Fruit fly (Drosophila melanogaster) whole organism, embryonic: ENCODE data around the gene CG4972.

Source experiments
- Abd-B ChIP-seq: fragments of 200-800 bp; sonication (Bioruptor generic); optimal IDR thresholded peaks from 2 replicates; lab custom pipeline; 2018; ENCODE audit warnings: missing biosample characterization, mild to moderate bottlenecking, missing genetic modification characterization, moderate library complexity
- Aef1 ChIP-seq: fragments of 200-800 bp; sonication (Bioruptor generic); IDR thresholded peaks from 3 replicates; pipeline ENCODE4 v1.3.6; 2022; ENCODE audit warnings: missing biosample characterization, missing genetic modification characterization
- BtbVII ChIP-seq: fragments of 200-800 bp; sonication (Bioruptor generic); optimal IDR thresholded peaks from 3 replicates; lab custom pipeline; 2017; ENCODE audit warnings: missing biosample characterization, mild to moderate bottlenecking, missing genetic modification characterization
- CG10147 ChIP-seq: fragments of 200-800 bp; sonication (Bioruptor generic); optimal IDR thresholded peaks from 2 replicates; lab custom pipeline; 2019; ENCODE audit warnings: missing biosample characterization, mild to moderate bottlenecking, missing genetic modification characterization, moderate library complexity
- CG11085 ChIP-seq: fragments of 200-800 bp; sonication (Bioruptor generic); IDR thresholded peaks from 2 replicates; pipeline ENCODE4 v1.3.6; 2022; ENCODE audit warnings: missing biosample characterization, missing genetic modification characterization
- CG11247 ChIP-seq: fragments of 200-800 bp; sonication (Bioruptor generic); IDR thresholded peaks from 2 replicates; pipeline ENCODE4 v1.3.6; 2022; ENCODE audit warnings: missing biosample characterization, missing genetic modification characterization
- CG12219 ChIP-seq: fragments of 200-800 bp; sonication (Bioruptor generic); optimal IDR thresholded peaks from 3 replicates; lab custom pipeline; 2018; ENCODE audit warnings: missing biosample characterization, mild to moderate bottlenecking, missing genetic modification characterization
- CG12391 ChIP-seq: fragments of 200-800 bp; sonication (Bioruptor generic); optimal IDR thresholded peaks from 3 replicates; lab custom pipeline; 2018; ENCODE audit warnings: missing biosample characterization, mild to moderate bottlenecking, missing genetic modification characterization, moderate library complexity
- CG12769 ChIP-seq: fragments of 200-800 bp; sonication (Bioruptor generic); optimal IDR thresholded peaks from 2 replicates; lab custom pipeline; 2019; ENCODE audit warnings: missing biosample characterization, mild to moderate bottlenecking, missing genetic modification characterization, moderate library complexity
- CG17186 ChIP-seq: fragments of 200-800 bp; sonication (Bioruptor generic); optimal IDR thresholded peaks from 3 replicates; lab custom pipeline; 2017; ENCODE audit warnings: missing biosample characterization, missing genetic modification reagents, missing genetic modification characterization
- CG18011 ChIP-seq: fragments of 200-800 bp; sonication (Bioruptor generic); optimal IDR thresholded peaks from 2 replicates; lab custom pipeline; 2017; ENCODE audit warnings: missing biosample characterization, missing genetic modification characterization, mild to moderate bottlenecking, moderate library complexity, missing genotype
- CG18764 ChIP-seq: fragments of 200-800 bp; sonication (Bioruptor generic); optimal IDR thresholded peaks from 3 replicates; lab custom pipeline; 2016; ENCODE audit warnings: missing biosample characterization, missing genetic modification characterization
- CG2199 ChIP-seq: fragments of 200-800 bp; sonication (Bioruptor generic); IDR thresholded peaks from 3 replicates; pipeline ENCODE4 v1.3.6; 2022; ENCODE audit warnings: missing biosample characterization, missing genetic modification characterization
- CG34422 ChIP-seq: fragments of 200-800 bp; sonication (Bioruptor generic); IDR thresholded peaks from 3 replicates; pipeline ENCODE4 v1.3.6; 2022; ENCODE audit warnings: missing biosample characterization, missing genetic modification characterization
- CG6654 ChIP-seq: fragments of 200-800 bp; sonication (Bioruptor generic); optimal IDR thresholded peaks from 2 replicates; lab custom pipeline; 2017; ENCODE audit warnings: missing biosample characterization, mild to moderate bottlenecking, missing genetic modification characterization
- CG6765 ChIP-seq: fragments of 200-800 bp; sonication (Bioruptor generic); optimal IDR thresholded peaks from 3 replicates; lab custom pipeline; 2017; ENCODE audit warnings: missing biosample characterization, mild to moderate bottlenecking, missing genetic modification characterization
- CG7786 ChIP-seq: fragments of 200-800 bp; sonication (Bioruptor generic); optimal IDR thresholded peaks from 2 replicates; lab custom pipeline; 2016; ENCODE audit warnings: missing biosample characterization, missing genetic modification characterization
- CG7839 ChIP-seq: fragments of 200-800 bp; sonication (Bioruptor generic); optimal IDR thresholded peaks from 3 replicates; lab custom pipeline; 2018; ENCODE audit warnings: missing biosample characterization, mild to moderate bottlenecking, missing genetic modification characterization, moderate library complexity
- CG7963 ChIP-seq: fragments of 200-800 bp; sonication (Bioruptor generic); IDR thresholded peaks from 3 replicates; pipeline ENCODE4 v1.3.6; 2022; ENCODE audit warnings: missing biosample characterization, missing genetic modification characterization; ENCODE audit not compliant: partially characterized antibody
- CG8924 ChIP-seq: fragments of 200-800 bp; optimal IDR thresholded peaks from 3 replicates; lab custom pipeline; 2019; ENCODE audit warnings: missing biosample characterization, mild to moderate bottlenecking, missing genetic modification characterization, moderate library complexity
- D19A ChIP-seq: fragments of 200-800 bp; optimal IDR thresholded peaks from 3 replicates; lab custom pipeline; 2019; ENCODE audit warnings: missing biosample characterization, mild to moderate bottlenecking, missing genetic modification characterization, moderate library complexity
- HLH3B ChIP-seq: fragments of 200-800 bp; sonication (Bioruptor generic); IDR thresholded peaks from 2 replicates; pipeline ENCODE4 v1.3.6; 2022; ENCODE audit warnings: missing biosample characterization, missing genetic modification characterization
- Hey ChIP-seq: fragments of 200-800 bp; sonication (Bioruptor generic); optimal IDR thresholded peaks from 3 replicates; lab custom pipeline; 2018; ENCODE audit warnings: missing biosample characterization, mild to moderate bottlenecking, missing genetic modification characterization
- HmgD ChIP-seq: fragments of 200-800 bp; sonication (Bioruptor generic); optimal IDR thresholded peaks from 3 replicates; lab custom pipeline; 2016; ENCODE audit warnings: missing biosample characterization, missing genetic modification characterization
- Hr78 ChIP-seq, 2 experiments: fragments of 200-800 bp in 1 of 2; fragments of >200 bp in 1 of 2; sonication (Bioruptor generic) in 1 of 2; optimal IDR thresholded peaks; 2 replicates each; lab custom pipeline; 2017 to 2019; ENCODE audit warnings: missing biosample characterization in 2 of 2, missing genetic modification characterization in 2 of 2, mild to moderate bottlenecking in 1 of 2, moderate library complexity in 1 of 2
- MTF-1 ChIP-seq: fragments of 200-800 bp; sonication (Bioruptor generic); optimal IDR thresholded peaks from 2 replicates; lab custom pipeline; 2018; ENCODE audit warnings: missing biosample characterization, mild to moderate bottlenecking, missing genetic modification characterization, borderline replicate concordance
- Meics ChIP-seq: fragments of 200-800 bp; sonication (Bioruptor generic); optimal IDR thresholded peaks from 2 replicates; lab custom pipeline; 2017; ENCODE audit warnings: missing biosample characterization, mild to moderate bottlenecking, missing genetic modification characterization
- NC2β ChIP-seq: fragments of 200-800 bp; sonication (Bioruptor generic); optimal IDR thresholded peaks from 2 replicates; lab custom pipeline; 2016; ENCODE audit warnings: missing biosample characterization, missing genetic modification characterization
- Nf-YC ChIP-seq: fragments of 200-800 bp; optimal IDR thresholded peaks from 3 replicates; lab custom pipeline; 2019; ENCODE audit warnings: missing biosample characterization, mild to moderate bottlenecking, missing genetic modification characterization, moderate library complexity
- Optix ChIP-seq: fragments of 200-800 bp; sonication (Bioruptor generic); IDR thresholded peaks from 3 replicates; pipeline ENCODE4 v1.3.6; 2022; ENCODE audit warnings: missing biosample characterization, missing genetic modification characterization
- Ravus ChIP-seq: fragments of 200-800 bp; sonication (Bioruptor generic); IDR thresholded peaks from 2 replicates; pipeline ENCODE4 v1.3.6; 2022; ENCODE audit warnings: missing biosample characterization, missing genetic modification characterization
- Sin3A ChIP-seq: fragments of >200 bp; optimal IDR thresholded peaks from 2 replicates; lab custom pipeline; 2018
- Sox102F ChIP-seq: fragments of 200-800 bp; sonication (Bioruptor generic); optimal IDR thresholded peaks from 2 replicates; lab custom pipeline; 2018; ENCODE audit warnings: missing biosample characterization, mild to moderate bottlenecking, missing genetic modification characterization, moderate library complexity
- Ssrp ChIP-seq: fragments of 200-800 bp; sonication (Bioruptor generic); optimal IDR thresholded peaks from 2 replicates; lab custom pipeline; 2018; ENCODE audit warnings: missing biosample characterization, mild to moderate bottlenecking, missing genetic modification characterization, moderate library complexity
- Tbp ChIP-seq: fragments of >200 bp; optimal IDR thresholded peaks from 2 replicates; lab custom pipeline; 2018; ENCODE audit warnings: missing biosample characterization, missing genetic modification characterization
- al ChIP-seq: fragments of 200-800 bp; sonication (Bioruptor generic); IDR thresholded peaks from 2 replicates; pipeline ENCODE4 v1.3.6; 2022; ENCODE audit warnings: missing biosample characterization, missing genetic modification characterization
- ap ChIP-seq: fragments of 200-800 bp; sonication (Bioruptor generic); IDR thresholded peaks from 2 replicates; pipeline ENCODE4 v1.3.6; 2022; ENCODE audit warnings: missing biosample characterization, missing genetic modification characterization
- corto ChIP-seq: fragments of 200-800 bp; sonication (Bioruptor generic); optimal IDR thresholded peaks from 2 replicates; lab custom pipeline; 2016; ENCODE audit warnings: missing biosample characterization, mild to moderate bottlenecking, missing genetic modification characterization, moderate library complexity
- dati ChIP-seq: fragments of 200-800 bp; sonication (Bioruptor generic); IDR thresholded peaks from 2 replicates; pipeline ENCODE4 v1.3.6; 2022; ENCODE audit warnings: missing biosample characterization, missing genetic modification characterization
- dm ChIP-seq: fragments of 200-800 bp; sonication (Bioruptor generic); optimal IDR thresholded peaks from 3 replicates; lab custom pipeline; 2016; ENCODE audit warnings: missing biosample characterization, missing genetic modification characterization
- dysf ChIP-seq: fragments of 200-800 bp; sonication (Bioruptor generic); IDR thresholded peaks from 3 replicates; pipeline ENCODE4 v1.3.6; 2022; ENCODE audit warnings: missing biosample characterization, missing genetic modification characterization
- exex ChIP-seq: fragments of 200-800 bp; sonication (Bioruptor generic); optimal IDR thresholded peaks from 4 replicates; lab custom pipeline; 2018; ENCODE audit warnings: missing biosample characterization, mild to moderate bottlenecking, missing genetic modification characterization, moderate library complexity
- h ChIP-seq: fragments of >200 bp; optimal IDR thresholded peaks from 2 replicates; lab custom pipeline; 2017
- ham ChIP-seq: fragments of 200-800 bp; sonication (Bioruptor generic); IDR thresholded peaks from 2 replicates; pipeline ENCODE4 v1.3.6; 2022; ENCODE audit warnings: missing biosample characterization, missing genetic modification characterization
- jumu ChIP-seq: fragments of 200-800 bp; sonication (Bioruptor generic); optimal IDR thresholded peaks from 3 replicates; lab custom pipeline; 2016; ENCODE audit warnings: missing biosample characterization, missing genetic modification characterization
- knrl ChIP-seq: fragments of 200-800 bp; sonication (Bioruptor generic); IDR thresholded peaks from 3 replicates; pipeline ENCODE4 v1.3.6; 2022; ENCODE audit warnings: missing biosample characterization, missing genetic modification characterization; ENCODE audit not compliant: partially characterized antibody
- maf-S ChIP-seq: fragments of 200-800 bp; sonication (Bioruptor generic); optimal IDR thresholded peaks from 2 replicates; lab custom pipeline; 2016; ENCODE audit warnings: missing biosample characterization, missing genetic modification characterization
- oc ChIP-seq: fragments of 200-800 bp; sonication (Bioruptor generic); optimal IDR thresholded peaks from 2 replicates; lab custom pipeline; 2018; ENCODE audit warnings: missing biosample characterization, mild to moderate bottlenecking, missing genetic modification characterization, moderate library complexity
- pita ChIP-seq: fragments of 200-800 bp; sonication (Bioruptor generic); optimal IDR thresholded peaks from 2 replicates; lab custom pipeline; 2017; ENCODE audit warnings: missing biosample characterization, mild to moderate bottlenecking, missing genetic modification characterization
- psq ChIP-seq: fragments of 200-800 bp; sonication (Bioruptor generic); optimal IDR thresholded peaks from 2 replicates; lab custom pipeline; 2017; ENCODE audit warnings: missing biosample characterization, missing genetic modification characterization
- sisA ChIP-seq: fragments of 200-800 bp; sonication (Bioruptor generic); IDR thresholded peaks from 2 replicates; pipeline ENCODE4 v1.3.6; 2022; ENCODE audit warnings: missing biosample characterization, missing genetic modification characterization
- sna ChIP-seq: fragments of 200-800 bp; sonication (Bioruptor generic); IDR thresholded peaks from 2 replicates; pipeline ENCODE4 v1.3.6; 2022; ENCODE audit warnings: missing biosample characterization, missing genetic modification characterization; ENCODE audit not compliant: partially characterized antibody

Gene CG4972

dm6 chr2L:10321036-10321583, 6.5 kb downstream of the CG4972 start (continued):
- TF ChIP-seq CG11085 (GFP tag; lab: Robert Waterston, UW) (no peak), pita (GFP tag; lab: Kevin White, UChicago) (no peak), Hey (tag; lab: Kevin White, UChicago) (no peak), D19A (no peak), NC2β (GFP tag; lab: Kevin White, UChicago) (no peak), dm (GFP tag; lab: Kevin White, UChicago) (no peak), CG7839 (no peak), CG12391 (tag; lab: Kevin White, UChicago) (no peak), knrl (peak; percentile 86; the same call in 2 of the 3 replicates), Hr78 (GFP tag; optimal IDR thresholded peaks at IDR 0.05; lab: Kevin White, UChicago) (no peak), CG8924 (tag; lab: Kevin White, UChicago) (no peak), CG2199 (GFP tag; lab: Robert Waterston, UW) (no peak), CG18764 (GFP tag; lab: Kevin White, UChicago) (no peak), Sox102F (GFP tag; lab: Kevin White, UChicago) (no peak), CG7963 (GFP tag; lab: Robert Waterston, UW) (0 out of 3 replicates have a peak, but pooled peaks have one; percentile 39), CG11247 (no peak), CG12769 (tag; lab: Kevin White, UChicago) (no peak), CG6654 (GFP tag; lab: Kevin White, UChicago) (no peak), Ravus (GFP tag; lab: Robert Waterston, UW) (no peak), Ssrp (tag; lab: Kevin White, UChicago) (no peak), Aef1 (GFP tag; lab: Robert Waterston, UW) (no peak), Optix (GFP tag; lab: Robert Waterston, UW) (no peak), dati (GFP tag; lab: Robert Waterston, UW) (no peak), exex (no peak), MTF-1 (GFP tag; lab: Kevin White, UChicago) (no peak), ap (no peak), ham (no peak), CG6765 (no peak), maf-S (no peak), BtbVII (no peak), jumu (no peak), CG18011 (peak; percentile 8), dysf (GFP tag; lab: Robert Waterston, UW) (no peak), psq (GFP tag; lab: Kevin White, UChicago) (no peak), CG10147 (GFP tag; lab: Kevin White, UChicago) (no peak), al (GFP tag; lab: Robert Waterston, UW) (no peak; the same call in 1 of the 2 replicates), Abd-B (no peak), Sin3A (lab: Kevin White, UChicago) (no peak), HmgD (GFP tag; lab: Kevin White, UChicago) (no peak), Meics (peak; percentile 16), CG17186 (GFP tag; lab: Kevin White, UChicago) (no peak), corto (GFP tag; lab: Kevin White, UChicago) (no peak), sisA (GFP tag; lab: Robert Waterston, UW) (no peak), HLH3B (no peak), oc (tag; lab: Kevin White, UChicago) (no peak), Tbp (GFP tag; lab: Kevin White, UChicago) (no peak), CG7786 (GFP tag; lab: Kevin White, UChicago) (no peak), h (no peak), Nf-YC (tag; lab: Kevin White, UChicago) (peak; percentile 2), sna (GFP tag; lab: Robert Waterston, UW) (no peak; the same call in none of the 2 replicates), CG34422 (GFP tag; lab: Robert Waterston, UW) (no peak), CG12219 (no peak)
